Fruit fly (Drosophila melanogaster): ENCODE measurements around the gene RpL30.
A peak's percentile ranks its signal among the peaks of the same experiment; 100 is the strongest.

Gene RpL30

DNA sequence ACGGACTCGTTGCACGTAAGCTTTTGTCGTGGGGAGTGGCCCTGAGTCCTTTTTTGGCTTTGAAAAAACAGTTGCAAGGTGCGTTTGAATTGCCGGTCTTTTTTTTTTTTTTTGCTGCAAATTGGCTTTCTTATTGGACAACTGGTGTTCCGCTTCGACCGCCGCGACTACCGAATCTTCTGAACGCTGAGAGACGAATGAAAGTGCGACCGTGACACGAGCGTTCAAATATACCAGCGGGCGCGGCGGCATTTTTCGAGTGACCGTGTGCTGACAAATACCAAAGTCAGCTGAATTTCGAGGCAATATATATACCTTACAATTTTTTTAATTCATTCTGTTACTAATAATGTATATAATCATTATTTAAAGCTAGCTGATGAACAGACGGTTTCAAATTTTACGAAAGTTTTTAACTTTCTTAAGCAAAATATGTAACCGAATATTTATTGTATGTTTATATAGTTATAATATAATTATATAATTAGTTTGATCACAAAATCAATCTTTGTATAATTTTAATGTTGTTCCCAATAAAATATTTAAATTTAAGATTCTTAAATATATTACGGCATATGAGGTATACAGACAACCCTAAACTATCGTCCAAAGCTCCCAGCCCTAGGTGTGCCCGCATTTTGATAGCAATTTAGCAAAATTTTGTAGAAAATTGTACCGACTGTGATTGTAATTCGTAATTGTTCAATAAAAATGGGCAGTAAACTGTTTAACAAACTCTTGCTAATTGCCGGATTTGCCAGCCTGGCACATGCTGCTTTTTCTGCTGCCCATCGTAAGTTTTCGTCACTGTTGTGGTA, 21.8 kb downstream of the RpL30 start, which contains the start of the genes Swip-1 and EMC5 (continued):
- TF ChIP-seq CG14710 (tag; optimal IDR thresholded peaks at IDR 0.05), result peak; percentile 82
- 0 out of 2 replicates have a peak, but pooled peaks have one; percentile 13 for TF ChIP-seq crol (GFP tag; IDR thresholded peaks at IDR 0.05)
- peak in 1 of 2 experiments; percentile 62 for TF ChIP-seq crp (GFP tag; optimal IDR thresholded peaks at IDR 0.05)
- peak; percentile 65 for TF ChIP-seq CG30020 (tag; optimal IDR thresholded peaks at IDR 0.05)
- 0 out of 2 replicates have a peak, but pooled peaks have one; percentile 5 for TF ChIP-seq cas (GFP tag; IDR thresholded peaks at IDR 0.05)
- TF ChIP-seq CG2678 (tag; optimal IDR thresholded peaks at IDR 0.05), result peak; percentile 80
- peak; percentile 51; the same call in 1 of the 2 replicates for TF ChIP-seq Awh (GFP tag; IDR thresholded peaks at IDR 0.05)
- TF ChIP-seq CG17829 (tag; optimal IDR thresholded peaks at IDR 0.05), result peak; percentile 77
- no peak for TF ChIP-seq pb (GFP tag; optimal IDR thresholded peaks at IDR 0.05)
- TF ChIP-seq CHES-1-like (GFP tag; optimal IDR thresholded peaks at IDR 0.05), result no peak
- TF ChIP-seq Doc3 (GFP tag; IDR thresholded peaks at IDR 0.05; ENCODE audit: partially characterized antibody), result peak; percentile 45; the same call in 1 of the 3 replicates
- peak; percentile 83 for TF ChIP-seq CG31441 (GFP tag; IDR thresholded peaks at IDR 0.05)
- TF ChIP-seq Meics (GFP tag; optimal IDR thresholded peaks at IDR 0.05), result peak; percentile 60
- TF ChIP-seq Sox102F (GFP tag; optimal IDR thresholded peaks at IDR 0.05), result peak; percentile 68
- peak; percentile 27 for TF ChIP-seq caup (GFP tag; optimal IDR thresholded peaks at IDR 0.05; ENCODE audit: severe bottlenecking)
- 0 out of 3 replicates have a peak, but pooled peaks have one; percentile 12 for TF ChIP-seq Optix (GFP tag; IDR thresholded peaks at IDR 0.05)
- TF ChIP-seq CG11696 (GFP tag; IDR thresholded peaks at IDR 0.05), result no peak; the same call in 1 of the 2 replicates
- 0 out of 2 replicates have a peak, but pooled peaks have one; percentile 13 for TF ChIP-seq CG32767 (GFP tag; IDR thresholded peaks at IDR 0.05)
- TF ChIP-seq CG3281 (GFP tag; optimal IDR thresholded peaks at IDR 0.05), result peak; percentile 44
- TF ChIP-seq CG10209 (GFP tag; optimal IDR thresholded peaks at IDR 0.05), result peak; percentile 63
- TF ChIP-seq B-H1 (GFP tag; IDR thresholded peaks at IDR 0.05), result peak; percentile 17; the same call in 1 of the 3 replicates
- TF ChIP-seq CG1832 (GFP tag; optimal IDR thresholded peaks at IDR 0.05), result no peak
- peak in 1 of 2 experiments; percentile 53 for TF ChIP-seq dpn (GFP tag; optimal IDR thresholded peaks at IDR 0.05)
- peak; percentile 78 for TF ChIP-seq Dll (GFP tag; IDR thresholded peaks at IDR 0.05; ENCODE audit: partially characterized antibody)
- TF ChIP-seq lab (GFP tag; optimal IDR thresholded peaks at IDR 0.05), result peak; percentile 20
- TF ChIP-seq CG9932 (GFP tag; IDR thresholded peaks at IDR 0.05), result peak; percentile 87
- peak; percentile 59 for TF ChIP-seq ind (GFP tag; optimal IDR thresholded peaks at IDR 0.05)
- peak; percentile 36; the same call in 2 of the 3 replicates for TF ChIP-seq CG34422 (GFP tag; IDR thresholded peaks at IDR 0.05)
- TF ChIP-seq trem (tag; optimal IDR thresholded peaks at IDR 0.05), result peak; percentile 60
- TF ChIP-seq CG4328 (GFP tag; optimal IDR thresholded peaks at IDR 0.05), result peak; percentile 60
- peak; percentile 35; the same call in 1 of the 3 replicates for TF ChIP-seq sr (GFP tag; IDR thresholded peaks at IDR 0.05)
- peak; percentile 80 for TF ChIP-seq CG11456 (GFP tag; IDR thresholded peaks at IDR 0.05)
- peak; percentile 55 for TF ChIP-seq pzg (GFP tag; optimal IDR thresholded peaks at IDR 0.05)
- peak; percentile 47 for TF ChIP-seq CG15514 (GFP tag; optimal IDR thresholded peaks at IDR 0.05)
- TF ChIP-seq CG8388 (GFP tag; optimal IDR thresholded peaks at IDR 0.05), result peak; percentile 62
- TF ChIP-seq salm (tag; optimal IDR thresholded peaks at IDR 0.05), result no peak
- no peak for TF ChIP-seq ttk (GFP tag; IDR thresholded peaks at IDR 0.05)
- TF ChIP-seq CG7786 (GFP tag; optimal IDR thresholded peaks at IDR 0.05), result no peak
- TF ChIP-seq CG30431 (GFP tag; optimal IDR thresholded peaks at IDR 0.05), result no peak
- TF ChIP-seq CG18011 (GFP tag; optimal IDR thresholded peaks at IDR 0.05), result no peak
- peak; percentile 88 for TF ChIP-seq CoRest (tag; optimal IDR thresholded peaks at IDR 0.05)
- TF ChIP-seq CG3995 (GFP tag; optimal IDR thresholded peaks at IDR 0.05), result peak; percentile 6
- no peak for TF ChIP-seq CG1647 (GFP tag; optimal IDR thresholded peaks at IDR 0.05)
- TF ChIP-seq CG4404 (GFP tag; IDR thresholded peaks at IDR 0.05), result peak; percentile 36; the same call in 1 of the 2 replicates
- no peak for TF ChIP-seq CG14965 (GFP tag; optimal IDR thresholded peaks at IDR 0.05; ENCODE audit: borderline replicate concordance)
- TF ChIP-seq CG4617 (GFP tag; optimal IDR thresholded peaks at IDR 0.05; ENCODE audit: borderline replicate concordance), result peak; percentile 52
- TF ChIP-seq CG12391 (tag; optimal IDR thresholded peaks at IDR 0.05), result peak; percentile 87

Data from whole organism, embryonic.